Fruit fly (Drosophila melanogaster) whole organism, embryonic: ENCODE data around the gene CG1638.
A peak's percentile ranks its signal among the peaks of the same experiment; 100 is the strongest.

Source experiments
- Aef1 ChIP-seq: fragments of 200-800 bp; sonication (Bioruptor generic); IDR thresholded peaks from 3 replicates; pipeline ENCODE4 v1.3.6; 2022; ENCODE audit warnings: missing biosample characterization, missing genetic modification characterization
- Antp ChIP-seq: fragments of 200-800 bp; sonication (Bioruptor generic); optimal IDR thresholded peaks from 3 replicates; lab custom pipeline; 2016; ENCODE audit warnings: missing biosample characterization, missing genetic modification characterization
- B-H2 ChIP-seq: fragments of 200-800 bp; sonication (Bioruptor generic); optimal IDR thresholded peaks from 2 replicates; lab custom pipeline; 2018; ENCODE audit warnings: missing biosample characterization, mild to moderate bottlenecking, missing genetic modification characterization
- BtbVII ChIP-seq: fragments of 200-800 bp; sonication (Bioruptor generic); optimal IDR thresholded peaks from 3 replicates; lab custom pipeline; 2017; ENCODE audit warnings: missing biosample characterization, mild to moderate bottlenecking, missing genetic modification characterization
- CG10543 ChIP-seq: fragments of 200-800 bp; sonication (Bioruptor generic); optimal IDR thresholded peaks from 3 replicates; lab custom pipeline; 2017; ENCODE audit warnings: missing biosample characterization, mild to moderate bottlenecking, missing genetic modification characterization, moderate library complexity
- CG10959 ChIP-seq: fragments of 200-800 bp; sonication (Bioruptor generic); IDR thresholded peaks from 2 replicates; pipeline ENCODE4 v1.3.6; 2022; ENCODE audit warnings: missing biosample characterization, missing genetic modification characterization
- CG11085 ChIP-seq: fragments of 200-800 bp; sonication (Bioruptor generic); IDR thresholded peaks from 2 replicates; pipeline ENCODE4 v1.3.6; 2022; ENCODE audit warnings: missing biosample characterization, missing genetic modification characterization
- CG11456 ChIP-seq: fragments of 200-800 bp; sonication (Bioruptor generic); IDR thresholded peaks from 3 replicates; pipeline ENCODE4 v1.3.6; 2022; ENCODE audit warnings: missing biosample characterization, missing genetic modification characterization
- CG11723 ChIP-seq: fragments of 200-800 bp; sonication (Bioruptor generic); optimal IDR thresholded peaks from 2 replicates; lab custom pipeline; 2017; ENCODE audit warnings: missing biosample characterization, mild to moderate bottlenecking, missing genetic modification characterization
- CG12071 ChIP-seq: fragments of 200-800 bp; sonication (Bioruptor generic); optimal IDR thresholded peaks from 3 replicates; lab custom pipeline; 2018; ENCODE audit warnings: missing biosample characterization, mild to moderate bottlenecking, missing genetic modification characterization
- CG12155 ChIP-seq: fragments of 200-800 bp; sonication (Bioruptor generic); optimal IDR thresholded peaks from 3 replicates; lab custom pipeline; 2016; ENCODE audit warnings: missing biosample characterization, missing genetic modification characterization
- CG12219 ChIP-seq: fragments of 200-800 bp; sonication (Bioruptor generic); optimal IDR thresholded peaks from 3 replicates; lab custom pipeline; 2018; ENCODE audit warnings: missing biosample characterization, mild to moderate bottlenecking, missing genetic modification characterization
- CG14667 ChIP-seq: fragments of 200-800 bp; sonication (Bioruptor generic); IDR thresholded peaks from 2 replicates; pipeline ENCODE4 v1.3.6; 2022; ENCODE audit warnings: missing biosample characterization, missing genetic modification characterization
- CG14965 ChIP-seq: fragments of 200-800 bp; sonication (Bioruptor generic); optimal IDR thresholded peaks from 2 replicates; lab custom pipeline; 2016; ENCODE audit warnings: missing biosample characterization, missing genetic modification characterization, borderline replicate concordance
- CG17328 ChIP-seq: fragments of 200-800 bp; sonication (Bioruptor generic); IDR thresholded peaks from 2 replicates; pipeline ENCODE4 v1.3.6; 2022; ENCODE audit warnings: missing biosample characterization, missing genetic modification characterization
- CG17385 ChIP-seq: fragments of 200-800 bp; sonication (Bioruptor generic); optimal IDR thresholded peaks from 3 replicates; lab custom pipeline; 2018; ENCODE audit warnings: missing biosample characterization, mild to moderate bottlenecking, missing genetic modification characterization
- CG17829 ChIP-seq: fragments of 200-800 bp; optimal IDR thresholded peaks from 2 replicates; lab custom pipeline; 2019; ENCODE audit warnings: missing biosample characterization, mild to moderate bottlenecking, missing genetic modification characterization, moderate library complexity
- CG4282 ChIP-seq: fragments of 200-800 bp; sonication (Bioruptor generic); optimal IDR thresholded peaks from 2 replicates; lab custom pipeline; 2016; ENCODE audit warnings: missing biosample characterization, missing genetic modification characterization
- CG5953 ChIP-seq: fragments of 200-800 bp; sonication (Bioruptor generic); IDR thresholded peaks from 2 replicates; pipeline ENCODE4 v1.3.6; 2022; ENCODE audit warnings: missing biosample characterization, missing genetic modification characterization
- CG6175 ChIP-seq: fragments of 200-800 bp; sonication (Bioruptor generic); IDR thresholded peaks from 3 replicates; pipeline ENCODE4 v1.3.6; 2022; ENCODE audit warnings: missing biosample characterization, missing genetic modification characterization
- CG6813 ChIP-seq: fragments of 200-800 bp; sonication (Bioruptor generic); optimal IDR thresholded peaks from 2 replicates; lab custom pipeline; 2017; ENCODE audit warnings: missing biosample characterization, missing genetic modification characterization, mild to moderate bottlenecking, moderate library complexity, missing genetic modification reagents
- CG9215 ChIP-seq: fragments of 200-800 bp; sonication (Bioruptor generic); IDR thresholded peaks from 2 replicates; pipeline ENCODE4 v1.3.6; 2022; ENCODE audit warnings: missing biosample characterization, missing genetic modification characterization
- CHES-1-like ChIP-seq: fragments of 200-800 bp; sonication (Bioruptor generic); optimal IDR thresholded peaks from 2 replicates; lab custom pipeline; 2016; ENCODE audit warnings: missing biosample characterization, missing genetic modification characterization
- D ChIP-seq, 2 experiments: fragments of 200-800 bp in 1 of 2; fragments of >200 bp in 1 of 2; sonication (Bioruptor generic) in 1 of 2; optimal IDR thresholded peaks; 2 replicates in 1 of 2; 3 replicates in 1 of 2; lab custom pipeline; 2017; ENCODE audit warnings: mild to moderate bottlenecking in 1 of 2, missing biosample characterization in 1 of 2, missing genetic modification characterization in 1 of 2, missing genetic modification reagents in 1 of 2
- Dll ChIP-seq: fragments of 200-800 bp; sonication (Bioruptor generic); IDR thresholded peaks from 4 replicates; pipeline ENCODE4 v1.3.6; 2022; ENCODE audit warnings: missing biosample characterization, missing genetic modification characterization; ENCODE audit not compliant: partially characterized antibody
- Doc3 ChIP-seq: fragments of 200-800 bp; sonication (Bioruptor generic); IDR thresholded peaks from 3 replicates; pipeline ENCODE4 v1.3.6; 2022; ENCODE audit warnings: missing biosample characterization, missing genetic modification characterization; ENCODE audit not compliant: partially characterized antibody
- Hmr ChIP-seq: fragments of 200-800 bp; sonication (Bioruptor generic); optimal IDR thresholded peaks from 3 replicates; lab custom pipeline; 2017; ENCODE audit warnings: mild to moderate bottlenecking, missing biosample characterization, missing genetic modification reagents, missing genetic modification characterization
- Mes4 ChIP-seq: fragments of 200-800 bp; sonication (Bioruptor generic); optimal IDR thresholded peaks from 2 replicates; lab custom pipeline; 2016; ENCODE audit warnings: missing biosample characterization, missing genetic modification characterization
- Sry-δ ChIP-seq: fragments of 200-800 bp; sonication (Bioruptor generic); optimal IDR thresholded peaks from 2 replicates; lab custom pipeline; 2016; ENCODE audit warnings: missing biosample characterization, missing genetic modification characterization
- Tbp ChIP-seq: fragments of >200 bp; optimal IDR thresholded peaks from 2 replicates; lab custom pipeline; 2018; ENCODE audit warnings: missing biosample characterization, missing genetic modification characterization
- ac ChIP-seq: fragments of 200-800 bp; sonication (Bioruptor generic); optimal IDR thresholded peaks from 3 replicates; lab custom pipeline; 2017; ENCODE audit warnings: missing biosample characterization, mild to moderate bottlenecking, missing genetic modification characterization
- amos ChIP-seq: fragments of 200-800 bp; sonication (Bioruptor generic); IDR thresholded peaks from 2 replicates; pipeline ENCODE4 v1.3.6; 2022; ENCODE audit warnings: missing biosample characterization, missing genetic modification characterization; ENCODE audit not compliant: partially characterized antibody
- bab2 ChIP-seq: fragments of 200-800 bp; sonication (Bioruptor generic); optimal IDR thresholded peaks from 2 replicates; lab custom pipeline; 2016; ENCODE audit warnings: missing biosample characterization, missing genetic modification characterization
- cato ChIP-seq: fragments of 200-800 bp; sonication (Bioruptor generic); optimal IDR thresholded peaks from 2 replicates; lab custom pipeline; 2016; ENCODE audit warnings: missing biosample characterization, missing genetic modification characterization, borderline replicate concordance
- en ChIP-seq: fragments of 200-800 bp; sonication (Bioruptor generic); optimal IDR thresholded peaks from 2 replicates; lab custom pipeline; 2016; ENCODE audit warnings: missing biosample characterization, missing genetic modification characterization
- exex ChIP-seq: fragments of 200-800 bp; sonication (Bioruptor generic); optimal IDR thresholded peaks from 4 replicates; lab custom pipeline; 2018; ENCODE audit warnings: missing biosample characterization, mild to moderate bottlenecking, missing genetic modification characterization, moderate library complexity
- fd102C ChIP-seq: fragments of 200-800 bp; sonication (Bioruptor generic); optimal IDR thresholded peaks from 2 replicates; lab custom pipeline; 2018; ENCODE audit warnings: missing biosample characterization, mild to moderate bottlenecking, missing genetic modification characterization, moderate library complexity
- fd3F ChIP-seq: fragments of 200-800 bp; sonication (Bioruptor generic); optimal IDR thresholded peaks from 2 replicates; lab custom pipeline; 2018; ENCODE audit warnings: missing biosample characterization, mild to moderate bottlenecking, missing genetic modification characterization, moderate library complexity
- gfzf ChIP-seq: fragments of 200-800 bp; sonication (Bioruptor generic); optimal IDR thresholded peaks from 2 replicates; lab custom pipeline; 2016; ENCODE audit warnings: missing biosample characterization, mild to moderate bottlenecking, missing genetic modification characterization, moderate library complexity
- ham ChIP-seq: fragments of 200-800 bp; sonication (Bioruptor generic); IDR thresholded peaks from 2 replicates; pipeline ENCODE4 v1.3.6; 2022; ENCODE audit warnings: missing biosample characterization, missing genetic modification characterization
- kay ChIP-seq: fragments of 200-800 bp; sonication (Bioruptor generic); optimal IDR thresholded peaks from 2 replicates; lab custom pipeline; 2016; ENCODE audit warnings: missing biosample characterization, missing genetic modification characterization
- kni ChIP-seq: fragments of 200-800 bp; sonication (Bioruptor generic); optimal IDR thresholded peaks from 3 replicates; lab custom pipeline; 2017; ENCODE audit warnings: mild to moderate bottlenecking, missing biosample characterization, missing genetic modification reagents, missing genetic modification characterization
- nerfin-1 ChIP-seq: fragments of 200-800 bp; sonication (Bioruptor generic); optimal IDR thresholded peaks from 3 replicates; lab custom pipeline; 2019; ENCODE audit warnings: missing biosample characterization, mild to moderate bottlenecking, missing genetic modification characterization, moderate library complexity
- odd ChIP-seq: fragments of 200-800 bp; sonication (Bioruptor generic); optimal IDR thresholded peaks from 2 replicates; lab custom pipeline; 2017; ENCODE audit warnings: missing biosample characterization, mild to moderate bottlenecking, missing genetic modification characterization
- sisA ChIP-seq: fragments of 200-800 bp; sonication (Bioruptor generic); IDR thresholded peaks from 2 replicates; pipeline ENCODE4 v1.3.6; 2022; ENCODE audit warnings: missing biosample characterization, missing genetic modification characterization
- slou ChIP-seq: fragments of 200-800 bp; sonication (Bioruptor generic); optimal IDR thresholded peaks from 3 replicates; lab custom pipeline; 2016; ENCODE audit warnings: missing biosample characterization, missing genetic modification characterization
- sna ChIP-seq: fragments of 200-800 bp; sonication (Bioruptor generic); IDR thresholded peaks from 2 replicates; pipeline ENCODE4 v1.3.6; 2022; ENCODE audit warnings: missing biosample characterization, missing genetic modification characterization; ENCODE audit not compliant: partially characterized antibody
- wor ChIP-seq: fragments of 200-800 bp; sonication (Bioruptor generic); IDR thresholded peaks from 2 replicates; pipeline ENCODE4 v1.3.6; 2022; ENCODE audit warnings: missing biosample characterization, missing genetic modification characterization
- zf30C ChIP-seq: fragments of 200-800 bp; sonication (Bioruptor generic); optimal IDR thresholded peaks from 3 replicates; lab custom pipeline; 2018; ENCODE audit warnings: missing biosample characterization, mild to moderate bottlenecking, missing genetic modification characterization

Gene CG1638

dm6 chr3R:31548766-31549510 is 41.4 kb upstream of the CG1638 start (continued):
- TF ChIP-seq CG9215: no peak
- no peak for TF ChIP-seq sisA (GFP tag; lab: Robert Waterston, UW)
- TF ChIP-seq CG12219: no peak
- no peak for TF ChIP-seq CG11723 (GFP tag; lab: Kevin White, UChicago)
- no peak for TF ChIP-seq fd3F (GFP tag; lab: Kevin White, UChicago)
- no peak for TF ChIP-seq kay (GFP tag; lab: Kevin White, UChicago)
- no peak for TF ChIP-seq wor (GFP tag; lab: Robert Waterston, UW)
- peak; percentile 37 for TF ChIP-seq kni (GFP tag; lab: Kevin White, UChicago)
- no peak for TF ChIP-seq CG5953 (GFP tag; lab: Robert Waterston, UW)
- peak; percentile 20 for TF ChIP-seq nerfin-1 (tag; lab: Kevin White, UChicago)
- no peak for TF ChIP-seq ham
- no peak for TF ChIP-seq CG10543
- TF ChIP-seq Sry-δ: no peak
- no peak for TF ChIP-seq CG14667 (GFP tag; lab: Robert Waterston, UW)
- TF ChIP-seq CG11456 (GFP tag; lab: Robert Waterston, UW): no peak
- no peak for TF ChIP-seq zf30C (GFP tag; lab: Kevin White, UChicago)
- no peak for TF ChIP-seq bab2 (GFP tag; lab: Kevin White, UChicago)
- no peak for TF ChIP-seq gfzf (GFP tag; lab: Kevin White, UChicago)
- TF ChIP-seq en (GFP tag; lab: Kevin White, UChicago): no peak
- TF ChIP-seq odd (GFP tag; lab: Kevin White, UChicago): peak; percentile 24
- no peak for TF ChIP-seq Tbp (GFP tag; lab: Kevin White, UChicago)
- TF ChIP-seq Dll (GFP tag; lab: Robert Waterston, UW): no peak
- TF ChIP-seq Doc3 (GFP tag; lab: Robert Waterston, UW): no peak
- TF ChIP-seq cato (GFP tag; lab: Kevin White, UChicago): no peak
- TF ChIP-seq fd102C (GFP tag; lab: Kevin White, UChicago): peak; percentile 66
- TF ChIP-seq CHES-1-like (GFP tag; lab: Kevin White, UChicago): no peak
- TF ChIP-seq CG14965 (GFP tag; lab: Kevin White, UChicago): no peak
- no peak for TF ChIP-seq CG17385 (GFP tag; lab: Kevin White, UChicago)
- no peak for TF ChIP-seq CG12155 (GFP tag; lab: Kevin White, UChicago)
- no peak for TF ChIP-seq CG6175 (GFP tag; lab: Robert Waterston, UW)
- TF ChIP-seq Mes4 (GFP tag; lab: Kevin White, UChicago): peak; percentile 16
- no peak for TF ChIP-seq CG17328
- TF ChIP-seq amos (GFP tag; lab: Robert Waterston, UW): no peak
- no peak for TF ChIP-seq BtbVII (GFP tag; lab: Kevin White, UChicago)
- no peak for TF ChIP-seq slou (GFP tag; lab: Kevin White, UChicago)
- no peak for TF ChIP-seq Hmr
- TF ChIP-seq exex (tag; lab: Kevin White, UChicago): no peak
- TF ChIP-seq ac (GFP tag; lab: Kevin White, UChicago): peak; percentile 59
- no peak for TF ChIP-seq Aef1
- TF ChIP-seq CG10959 (GFP tag; lab: Robert Waterston, UW): no peak
- peak; percentile 47 for TF ChIP-seq CG6813 (GFP tag; lab: Kevin White, UChicago)
- TF ChIP-seq CG11085 (GFP tag; lab: Robert Waterston, UW): no peak
- TF ChIP-seq B-H2: no peak
- no peak for TF ChIP-seq D (optimal IDR thresholded peaks at IDR 0.05; lab: Kevin White, UChicago)
- peak; percentile 21 for TF ChIP-seq D (GFP tag; optimal IDR thresholded peaks at IDR 0.05; lab: Kevin White, UChicago)
- no peak for TF ChIP-seq CG17829 (tag; lab: Kevin White, UChicago)
- TF ChIP-seq Antp (GFP tag; lab: Kevin White, UChicago): no peak
- TF ChIP-seq sna (GFP tag; lab: Robert Waterston, UW): no peak
- TF ChIP-seq CG4282: no peak
- peak; percentile 13 for TF ChIP-seq CG12071
